Worm (Caenorhabditis elegans) whole organism, L4 larva: ENCODE data around the gene flp-15.

Experiments used
- F10B5.3 ChIP-seq: sonication (generic microtip); optimal IDR thresholded peaks from 2 replicates; lab custom pipeline; 2016; ENCODE audit warnings: mild to moderate bottlenecking, missing genetic modification characterization, missing compliant biosample characterization
- F26F4.8 ChIP-seq: fragments of 200-800 bp; sonication (Bioruptor generic); conservative IDR thresholded peaks from 2 replicates; pipeline ENCODE4 v1.3.6; 2022; ENCODE audit warnings: missing genetic modification characterization, missing compliant biosample characterization
- F44E2.7 ChIP-seq: fragments of 200-800 bp; sonication (Bioruptor generic); IDR thresholded peaks from 2 replicates; pipeline ENCODE4 v2.1.2; 2022; ENCODE audit warnings: missing genetic modification characterization, missing compliant biosample characterization
- F49E8.2 ChIP-seq: sonication (generic microtip); optimal IDR thresholded peaks from 2 replicates; lab custom pipeline; 2016; ENCODE audit warnings: missing compliant biosample characterization, mild to moderate bottlenecking, missing genetic modification characterization, borderline replicate concordance
- R02D3.7 ChIP-seq: fragments of 150-350 bp; sonication (generic microtip); optimal IDR thresholded peaks from 3 replicates; lab custom pipeline; 2014; ENCODE audit warnings: missing biosample characterization, missing genetic modification characterization
- Y105C5A.15 ChIP-seq: fragments of 200-800 bp; sonication (Bioruptor generic); IDR thresholded peaks from 2 replicates; pipeline ENCODE4 v1.3.6; 2022; ENCODE audit warnings: missing genetic modification characterization, missing compliant biosample characterization
- Y5F2A.4 ChIP-seq: fragments of 200-800 bp; sonication (Bioruptor generic); optimal IDR thresholded peaks from 2 replicates; lab custom pipeline; 2018; ENCODE audit warnings: mild to moderate bottlenecking, missing genetic modification characterization, missing compliant biosample characterization
- arid-1 ChIP-seq: fragments of 200-800 bp; sonication (Bioruptor generic); conservative IDR thresholded peaks from 2 replicates; pipeline ENCODE4 v1.3.6; 2022; ENCODE audit warnings: missing genetic modification reagents, missing genetic modification characterization, missing compliant biosample characterization
- ceh-28 ChIP-seq: fragments of 150-350 bp; optimal IDR thresholded peaks from 2 replicates; lab custom pipeline; 2014; ENCODE audit warnings: missing biosample characterization, missing genetic modification reagents, missing genetic modification characterization
- ceh-44 ChIP-seq: fragments of 200-800 bp; sonication (Bioruptor generic); IDR thresholded peaks from 2 replicates; pipeline ENCODE4 v1.3.6; 2022; ENCODE audit warnings: missing genetic modification reagents, missing genetic modification characterization, missing compliant biosample characterization
- ceh-82 ChIP-seq: sonication (generic microtip); optimal IDR thresholded peaks from 2 replicates; lab custom pipeline; 2017; ENCODE audit warnings: missing biosample characterization, missing genetic modification characterization
- daf-12 ChIP-seq: fragments of 150-350 bp; optimal IDR thresholded peaks from 2 replicates; lab custom pipeline; 2014; ENCODE audit warnings: missing biosample characterization, missing genetic modification reagents, missing genetic modification characterization
- daf-16 ChIP-seq, 3 experiments: sonication (generic microtip); optimal IDR thresholded peaks; 2 replicates each; lab custom pipeline; 2016 to 2017; ENCODE audit warnings: missing genetic modification characterization in 3 of 3, missing genetic modification reagents in 3 of 3, mild to moderate bottlenecking in 2 of 3, missing compliant biosample characterization in 2 of 3, missing biosample characterization in 1 of 3, moderate library complexity in 1 of 3
- daf-19 ChIP-seq: fragments of 200-800 bp; sonication (Bioruptor generic); conservative IDR thresholded peaks from 2 replicates; pipeline ENCODE4 v1.3.6; 2022; ENCODE audit warnings: missing genetic modification characterization, missing compliant biosample characterization
- dmd-6 ChIP-seq: fragments of 200-800 bp; sonication (Bioruptor generic); IDR thresholded peaks from 2 replicates; pipeline ENCODE4 v1.3.6; 2022; ENCODE audit warnings: missing genetic modification reagents, missing genetic modification characterization, missing compliant biosample characterization
- dmd-8 ChIP-seq: fragments of 200-800 bp; sonication (Bioruptor generic); IDR thresholded peaks from 2 replicates; pipeline ENCODE4 v1.3.6; 2022; ENCODE audit warnings: missing genetic modification characterization, missing compliant biosample characterization
- dve-1 ChIP-seq: sonication (generic microtip); optimal IDR thresholded peaks from 2 replicates; lab custom pipeline; 2017; ENCODE audit warnings: antibody characterized with exemption, mild to moderate bottlenecking, missing genetic modification characterization, missing compliant biosample characterization; ENCODE audit not compliant: insufficient read depth
- gei-8 ChIP-seq: fragments of 200-800 bp; sonication (Bioruptor generic); optimal IDR thresholded peaks from 2 replicates; lab custom pipeline; 2018; ENCODE audit warnings: mild to moderate bottlenecking, missing genetic modification characterization, missing compliant biosample characterization
- hif-1 ChIP-seq, 2 experiments: sonication (generic microtip); optimal IDR thresholded peaks; 2 replicates each; lab custom pipeline; 2016 to 2017; ENCODE audit warnings: missing compliant biosample characterization in 2 of 2, missing genetic modification characterization in 2 of 2, missing genetic modification reagents in 2 of 2, missing genotype in 2 of 2, mild to moderate bottlenecking in 1 of 2
- hmg-1.1 ChIP-seq: fragments of 200-800 bp; sonication (Bioruptor generic); IDR thresholded peaks from 2 replicates; pipeline ENCODE4 v1.3.6; 2022; ENCODE audit warnings: missing genetic modification reagents, missing genetic modification characterization, missing compliant biosample characterization
- lin-15B ChIP-seq: fragments of 150-350 bp; sonication (generic microtip); optimal IDR thresholded peaks from 3 replicates; lab custom pipeline; 2014; ENCODE audit warnings: missing biosample characterization, missing genetic modification characterization
- lin-38 ChIP-seq: fragments of 200-800 bp; sonication (Bioruptor generic); IDR thresholded peaks from 2 replicates; pipeline ENCODE4 v1.3.6; 2022; ENCODE audit warnings: missing genetic modification reagents, missing genetic modification characterization, missing compliant biosample characterization
- lir-3 ChIP-seq: sonication (generic microtip); optimal IDR thresholded peaks from 2 replicates; lab custom pipeline; 2016; ENCODE audit warnings: mild to moderate bottlenecking, missing genetic modification characterization, missing compliant biosample characterization
- lsy-2 ChIP-seq, 2 experiments: fragments of 150-350 bp in 1 of 2; sonication (generic microtip) in 1 of 2; optimal IDR thresholded peaks; 2 replicates each; lab custom pipeline; 2014 to 2017; ENCODE audit warnings: missing biosample characterization in 2 of 2, missing genetic modification characterization in 2 of 2
- mes-2 ChIP-seq: sonication (generic microtip); optimal IDR thresholded peaks from 2 replicates; lab custom pipeline; 2016; ENCODE audit warnings: missing genotype, mild to moderate bottlenecking, missing genetic modification characterization, missing compliant biosample characterization; ENCODE audit not compliant: poor library complexity, severe bottlenecking
- nhr-10 ChIP-seq: fragments of 150-350 bp; optimal IDR thresholded peaks from 2 replicates; lab custom pipeline; 2014; ENCODE audit warnings: missing biosample characterization, missing genetic modification characterization
- nhr-102 ChIP-seq: sonication (generic microtip); optimal IDR thresholded peaks from 2 replicates; lab custom pipeline; 2016; ENCODE audit warnings: mild to moderate bottlenecking, missing genetic modification characterization, moderate library complexity, missing compliant biosample characterization
- nhr-111 ChIP-seq: fragments of 200-800 bp; sonication (Bioruptor generic); optimal IDR thresholded peaks from 2 replicates; lab custom pipeline; 2018; ENCODE audit warnings: mild to moderate bottlenecking, missing genetic modification characterization, missing compliant biosample characterization
- nhr-237 ChIP-seq: sonication (generic microtip); optimal IDR thresholded peaks from 2 replicates; lab custom pipeline; 2017; ENCODE audit warnings: missing biosample characterization, missing genetic modification characterization
- nhr-25 ChIP-seq: sonication (generic microtip); optimal IDR thresholded peaks from 2 replicates; lab custom pipeline; 2017; ENCODE audit warnings: missing genetic modification characterization, mild to moderate bottlenecking, missing compliant biosample characterization, antibody characterized with exemption, moderate library complexity, borderline replicate concordance; ENCODE audit not compliant: insufficient read depth
- nhr-28 ChIP-seq: fragments of 150-350 bp; optimal IDR thresholded peaks from 2 replicates; lab custom pipeline; 2014; ENCODE audit warnings: missing biosample characterization, missing genetic modification characterization
- nhr-42 ChIP-seq: fragments of 200-800 bp; sonication (Bioruptor generic); IDR thresholded peaks from 2 replicates; pipeline ENCODE4 v1.3.6; 2022; ENCODE audit warnings: missing genetic modification characterization, missing compliant biosample characterization
- nhr-6 ChIP-seq: fragments of 150-350 bp; optimal IDR thresholded peaks from 2 replicates; lab custom pipeline; 2014; ENCODE audit warnings: missing biosample characterization, missing genetic modification characterization
- nhr-77 ChIP-seq: fragments of 150-350 bp; optimal IDR thresholded peaks from 2 replicates; lab custom pipeline; 2014; ENCODE audit warnings: missing biosample characterization, missing genetic modification characterization
- pqm-1 ChIP-seq: sonication (generic microtip); optimal IDR thresholded peaks from 2 replicates; lab custom pipeline; 2017; ENCODE audit warnings: missing biosample characterization, missing genetic modification characterization
- sdz-12 ChIP-seq: fragments of 200-800 bp; sonication (Bioruptor generic); optimal IDR thresholded peaks from 2 replicates; lab custom pipeline; 2018; ENCODE audit warnings: mild to moderate bottlenecking, missing genetic modification characterization, missing compliant biosample characterization
- set-16 ChIP-seq: fragments of 200-800 bp; sonication (Bioruptor generic); IDR thresholded peaks from 2 replicates; pipeline ENCODE4 v1.3.6; 2022; ENCODE audit warnings: missing genetic modification reagents, missing genetic modification characterization, missing compliant biosample characterization
- snpc-4 ChIP-seq: fragments of 150-350 bp; optimal IDR thresholded peaks from 2 replicates; lab custom pipeline; 2014; ENCODE audit warnings: missing biosample characterization, missing genetic modification characterization
- tag-97 ChIP-seq: fragments of 200-800 bp; sonication (Bioruptor generic); IDR thresholded peaks from 2 replicates; pipeline ENCODE4 v1.3.6; 2022; ENCODE audit warnings: missing genetic modification characterization, missing compliant biosample characterization
- tra-1 ChIP-seq: fragments of 200-800 bp; sonication (Bioruptor generic); IDR thresholded peaks from 2 replicates; pipeline ENCODE4 v1.3.6; 2022; ENCODE audit warnings: missing genetic modification reagents, missing genetic modification characterization, missing compliant biosample characterization
- unc-62 ChIP-seq, 3 experiments: fragments of 150-350 bp in 1 of 3; sonication (generic microtip); optimal IDR thresholded peaks in 2 of 3; peaks in 1 of 3; 1 replicate in 1 of 3; 2 replicates in 2 of 3; lab custom pipeline; 2014 to 2017; ENCODE audit warnings: missing biosample characterization in 3 of 3, missing genetic modification characterization in 3 of 3, missing genetic modification reagents in 3 of 3, missing genotype in 1 of 3
- vab-7 ChIP-seq: fragments of 200-800 bp; sonication (Bioruptor generic); IDR thresholded peaks from 2 replicates; pipeline ENCODE4 v1.3.6; 2022; ENCODE audit warnings: missing genetic modification reagents, missing genetic modification characterization, missing compliant biosample characterization

The flp-15 gene

DNA sequence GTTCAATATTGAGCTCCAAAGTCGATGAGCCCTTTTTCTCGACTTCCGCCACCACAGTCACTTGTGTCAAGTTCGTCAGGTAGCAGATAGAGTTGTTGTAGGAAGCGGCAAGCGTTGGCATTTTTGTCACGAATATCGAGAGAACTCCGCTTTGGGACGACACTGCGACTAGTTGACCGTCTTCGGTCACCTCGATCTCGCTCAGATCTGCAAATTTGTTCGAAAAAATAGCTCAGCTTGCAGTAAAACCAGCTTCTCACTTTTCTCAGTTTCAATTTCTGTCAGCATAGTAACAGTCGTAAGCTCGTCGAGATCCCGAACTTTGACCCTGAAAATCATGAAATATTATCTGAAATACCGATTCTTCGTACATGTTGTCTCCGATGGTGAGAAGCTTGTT is 16.6 kb upstream of the flp-15 start:
- TF ChIP-seq Y5F2A.4 (GFP tag; lab: Kevin White, UChicago) (no peak), unc-62 (GFP tag; optimal IDR thresholded peaks at IDR 0.05 in 1 of 2; lab: Kevin White, UChicago) (peak in 1 of 2 experiments; percentile 95), unc-62 (tag; optimal IDR thresholded peaks at IDR 0.05; lab: Kevin White, UChicago) (no peak), nhr-42 (no peak), ceh-82 (tag; lab: Kevin White, UChicago) (no peak), nhr-6 (tag; lab: Kevin White, UChicago) (no peak), nhr-77 (tag; lab: Kevin White, UChicago) (no peak), nhr-10 (tag; lab: Kevin White, UChicago) (no peak)

DNA sequence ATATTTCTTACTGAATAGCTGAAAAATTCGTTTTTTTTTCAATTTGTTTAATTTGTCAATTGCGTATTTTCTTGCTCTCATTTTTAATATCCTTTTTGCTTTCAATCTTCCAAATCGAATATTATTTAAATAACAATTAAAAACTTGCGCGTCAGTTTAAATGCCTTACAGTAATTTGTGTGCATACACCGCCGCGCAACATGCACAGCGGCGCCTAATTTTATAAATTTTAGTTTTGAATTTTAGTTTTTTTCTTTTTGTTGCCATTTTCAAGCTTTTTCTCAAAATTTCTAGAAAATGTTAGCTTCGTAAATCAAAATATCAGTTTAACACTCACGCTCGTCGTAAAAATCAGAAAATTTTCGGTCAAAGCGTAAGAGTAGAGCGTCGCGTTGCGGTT is 15.6 kb upstream of the flp-15 start:
- peak in 1 of 2 experiments; percentile 61 for TF ChIP-seq lsy-2 (tag; optimal IDR thresholded peaks at IDR 0.05; lab: Kevin White, UChicago)
- TF ChIP-seq hif-1 (tag; optimal IDR thresholded peaks at IDR 0.05; lab: Kevin White, UChicago), result no peak

DNA sequence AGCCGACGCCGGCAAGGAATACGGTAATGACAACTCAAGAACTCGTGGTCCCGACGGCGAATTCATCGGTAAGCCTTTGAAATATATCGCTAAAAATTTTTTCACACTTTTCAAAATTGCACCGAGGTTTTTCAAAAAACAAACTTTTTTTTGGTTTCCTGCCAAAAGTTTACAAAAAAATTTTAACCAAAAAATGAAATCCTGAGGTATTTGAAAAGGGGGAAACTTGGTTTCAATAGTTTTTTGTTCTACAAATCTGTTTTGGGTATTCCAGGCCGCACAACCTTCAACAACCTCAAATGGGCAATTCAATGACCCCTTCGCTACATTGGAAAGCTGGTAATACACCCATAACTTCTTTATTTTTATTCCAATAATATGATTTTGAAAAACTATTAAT is 14.4 kb upstream of the flp-15 start:
- TF ChIP-seq daf-12 (tag; lab: Kevin White, UChicago) (no peak), unc-62 (GFP tag; optimal IDR thresholded peaks at IDR 0.05 in 1 of 2; lab: Kevin White, UChicago) (peak in 1 of 2 experiments; percentile 92), unc-62 (tag; optimal IDR thresholded peaks at IDR 0.05; lab: Kevin White, UChicago) (no peak)

DNA sequence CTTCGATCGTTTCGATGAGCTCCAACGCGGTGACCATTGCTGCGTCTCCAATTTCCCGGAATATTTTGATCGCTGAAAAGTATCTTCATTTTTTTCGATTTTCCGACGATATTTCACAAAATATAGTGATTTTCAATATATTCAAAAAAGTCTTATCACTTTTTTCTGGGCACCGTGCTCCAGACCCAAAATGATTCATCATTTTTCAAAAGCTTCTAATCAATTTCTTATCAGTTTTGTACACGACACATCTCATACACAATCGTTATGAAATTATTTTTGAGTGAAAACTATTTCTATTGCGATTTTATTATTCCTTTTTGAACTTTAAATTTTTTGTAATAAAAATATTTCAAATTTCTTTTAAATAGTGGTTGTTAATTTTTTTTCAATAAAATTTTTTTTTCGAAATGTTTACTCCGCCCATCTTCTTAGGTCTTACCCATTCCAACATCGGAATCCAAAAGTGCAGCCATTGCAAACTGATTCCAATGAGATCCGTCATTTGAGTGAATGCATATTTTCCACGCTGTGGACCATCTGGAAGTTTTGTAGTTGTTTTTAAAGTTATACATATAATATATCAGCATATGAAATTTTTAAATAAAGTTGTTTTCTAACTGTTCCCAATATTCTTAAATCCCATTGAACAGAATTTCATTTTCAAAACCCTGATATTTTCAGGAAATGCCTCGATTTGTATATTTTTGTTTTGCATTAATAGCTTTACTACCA is 11.3 kb upstream of the flp-15 start, which contains the start of gene sid-2:
TSS of gene sid-2 (plus strand) at position 685 of the 735 bp plus-strand sequence.
- no peak for TF ChIP-seq F44E2.7 (GFP tag; lab: Robert Waterston, UW)
- no peak for TF ChIP-seq mes-2 (tag; lab: Kevin White, UChicago)
- no peak for TF ChIP-seq ceh-82 (tag; lab: Kevin White, UChicago)
- no peak for TF ChIP-seq R02D3.7
- TF ChIP-seq dmd-8 (GFP tag; lab: Robert Waterston, UW), result no peak
- no peak for TF ChIP-seq nhr-25 (tag; lab: Kevin White, UChicago)
- TF ChIP-seq tag-97 (GFP tag; lab: Robert Waterston, UW), result no peak
- no peak for TF ChIP-seq lin-38 (GFP tag; lab: Robert Waterston, UW)
- TF ChIP-seq unc-62 (GFP tag; optimal IDR thresholded peaks at IDR 0.05 in 1 of 2; lab: Kevin White, UChicago), result peak in 1 of 2 experiments; percentile 71
- no peak for TF ChIP-seq unc-62 (tag; optimal IDR thresholded peaks at IDR 0.05; lab: Kevin White, UChicago)
- TF ChIP-seq gei-8 (GFP tag; lab: Kevin White, UChicago), result no peak
- no peak for TF ChIP-seq hmg-1.1 (GFP tag; lab: Robert Waterston, UW)
- no peak for TF ChIP-seq snpc-4
- no peak for TF ChIP-seq ceh-44 (GFP tag; lab: Robert Waterston, UW)
- no peak for TF ChIP-seq daf-16 (GFP tag; optimal IDR thresholded peaks at IDR 0.05; lab: Kevin White, UChicago)
- peak; percentile 41 for TF ChIP-seq daf-16 (tag; optimal IDR thresholded peaks at IDR 0.05; lab: Kevin White, UChicago)
- TF ChIP-seq F26F4.8, result no peak
- TF ChIP-seq lir-3, result no peak
- TF ChIP-seq nhr-28 (tag; lab: Kevin White, UChicago), result peak; percentile 69
- TF ChIP-seq F10B5.3, result no peak
- TF ChIP-seq nhr-102 (tag; lab: Kevin White, UChicago), result no peak
- TF ChIP-seq Y105C5A.15 (GFP tag; lab: Robert Waterston, UW), result no peak
- TF ChIP-seq arid-1, result no peak
- no peak for TF ChIP-seq dmd-6 (GFP tag; lab: Robert Waterston, UW)
- TF ChIP-seq ceh-28 (tag; lab: Kevin White, UChicago), result no peak
- no peak for TF ChIP-seq F49E8.2 (tag; lab: Kevin White, UChicago)
- no peak for TF ChIP-seq vab-7 (GFP tag; lab: Robert Waterston, UW)
- TF ChIP-seq daf-19 (GFP tag; lab: Robert Waterston, UW), result no peak
- no peak for TF ChIP-seq nhr-237 (tag; lab: Kevin White, UChicago)
- TF ChIP-seq sdz-12, result no peak
- peak; percentile 42 for TF ChIP-seq dve-1
- no peak for TF ChIP-seq nhr-111 (GFP tag; lab: Kevin White, UChicago)
- no peak for TF ChIP-seq tra-1 (GFP tag; lab: Robert Waterston, UW)
- TF ChIP-seq lin-15B (tag; lab: Kevin White, UChicago), result no peak
- TF ChIP-seq set-16 (GFP tag; lab: Robert Waterston, UW), result no peak
- peak; percentile 76 for TF ChIP-seq pqm-1 (tag; lab: Kevin White, UChicago)
